Fruit fly (Drosophila melanogaster): Measurements from ENCODE around the gene CG4020.

DNA sequence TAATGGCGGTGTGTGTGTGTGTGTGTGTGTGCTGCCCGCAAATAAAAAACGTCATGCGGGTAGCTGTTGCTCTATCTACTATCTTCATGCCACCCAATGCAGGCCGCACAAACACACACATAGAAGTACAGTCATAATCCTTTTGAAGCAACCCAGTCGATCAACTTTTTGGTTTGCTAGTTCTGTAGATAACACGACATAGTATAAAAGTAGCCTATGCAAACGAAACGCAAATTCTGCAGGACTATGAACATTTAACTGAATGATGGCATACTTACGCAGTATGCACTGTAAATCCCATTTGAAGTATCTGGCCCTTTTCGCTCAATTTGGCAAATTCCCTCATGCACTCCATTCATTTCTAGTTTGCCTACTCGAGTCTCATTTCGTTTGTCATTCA lies 39.5 kb upstream of the CG4020 start:
- TF ChIP-seq psq (optimal IDR thresholded peaks at IDR 0.05) = no peak
- TF ChIP-seq Sin3A (optimal IDR thresholded peaks at IDR 0.05) = no peak
